Worm (Caenorhabditis elegans): Measurements from ENCODE around the gene snai-1.

The snai-1 gene

ce11 chrIV:322497-322896 is 9.0 kb upstream of the snai-1 start, which contains the start of gene grl-26 (continued):
- TF ChIP-seq duxl-1 (tag; optimal IDR thresholded peaks at IDR 0.05; ENCODE audit: poor library complexity): peak; percentile 77
- no peak for TF ChIP-seq fos-1 (tag; optimal IDR thresholded peaks at IDR 0.05)
- TF ChIP-seq lin-13 (GFP tag; optimal IDR thresholded peaks at IDR 0.05): no peak
- TF ChIP-seq Y48G9A.11 (GFP tag; IDR thresholded peaks at IDR 0.05): peak; percentile 82
- peak; percentile 47 for TF ChIP-seq ztf-7 (tag; optimal IDR thresholded peaks at IDR 0.05)
- TF ChIP-seq snpc-1.2 (GFP tag; IDR thresholded peaks at IDR 0.05): peak; percentile 73
- TF ChIP-seq tag-97 (GFP tag; IDR thresholded peaks at IDR 0.05): no peak
- peak in 1 of 2 experiments; percentile 52 for TF ChIP-seq hif-1 (tag; optimal IDR thresholded peaks at IDR 0.05)
- peak; percentile 81 for TF ChIP-seq T26A8.4 (GFP tag; IDR thresholded peaks at IDR 0.05)
- TF ChIP-seq daf-19 (GFP tag; conservative IDR thresholded peaks at IDR 0.05): no peak
- TF ChIP-seq ceh-20 (GFP tag; IDR thresholded peaks at IDR 0.05): peak; percentile 55
- TF ChIP-seq sdz-12 (GFP tag; optimal IDR thresholded peaks at IDR 0.05): peak; percentile 71
- TF ChIP-seq T20F7.1 (GFP tag; optimal IDR thresholded peaks at IDR 0.05): no peak
- peak; percentile 59 for TF ChIP-seq mxl-3 (GFP tag; optimal IDR thresholded peaks at IDR 0.05)
- TF ChIP-seq php-3 (GFP tag; IDR thresholded peaks at IDR 0.05): peak; percentile 66; the same call in 1 of the 2 replicates
- no peak for TF ChIP-seq ztf-11 (tag; optimal IDR thresholded peaks at IDR 0.05)
- TF ChIP-seq zip-2 (tag; optimal IDR thresholded peaks at IDR 0.05): peak; percentile 53
- peak; percentile 60; the same call in 1 of the 2 replicates for TF ChIP-seq nhr-42 (GFP tag; IDR thresholded peaks at IDR 0.05)
- TF ChIP-seq F26F4.8 (GFP tag; conservative IDR thresholded peaks at IDR 0.05): peak; percentile 86; the same call in 1 of the 2 replicates
- TF ChIP-seq daf-12 (tag; optimal IDR thresholded peaks at IDR 0.05): no peak
- TF ChIP-seq lim-7 (GFP tag; IDR thresholded peaks at IDR 0.05): peak; percentile 91
- TF ChIP-seq aly-2 (tag; optimal IDR thresholded peaks at IDR 0.05): no peak
- TF ChIP-seq nhr-77 (tag; optimal IDR thresholded peaks at IDR 0.05): peak; percentile 55
- peak; percentile 83 for TF ChIP-seq dmd-8 (GFP tag; IDR thresholded peaks at IDR 0.05)
- TF ChIP-seq lin-15B (tag; optimal IDR thresholded peaks at IDR 0.05): no peak
- TF ChIP-seq nhr-76 (tag; optimal IDR thresholded peaks at IDR 0.05): no peak
- peak; percentile 59 for TF ChIP-seq spr-1 (tag; optimal IDR thresholded peaks at IDR 0.05)
- TF ChIP-seq aha-1 (tag): peak; percentile 92
- peak; percentile 34; the same call in 1 of the 2 replicates for TF ChIP-seq nhr-41 (GFP tag; IDR thresholded peaks at IDR 0.05)
- peak; percentile 52 for TF ChIP-seq dmd-6 (GFP tag; IDR thresholded peaks at IDR 0.05)
- peak; percentile 83 for TF ChIP-seq ctbp-1 (GFP tag; IDR thresholded peaks at IDR 0.05)
- TF ChIP-seq nhr-10 (tag; optimal IDR thresholded peaks at IDR 0.05): no peak
- no peak for TF ChIP-seq snpc-4 (tag; optimal IDR thresholded peaks at IDR 0.05)
- no peak for TF ChIP-seq set-16 (GFP tag; IDR thresholded peaks at IDR 0.05)
- TF ChIP-seq daf-8 (GFP tag; IDR thresholded peaks at IDR 0.05): no peak
- TF ChIP-seq D1046.2 (GFP tag; IDR thresholded peaks at IDR 0.05): peak; percentile 89; the same call in 1 of the 2 replicates
- peak; percentile 62 for TF ChIP-seq hlh-11 (tag; optimal IDR thresholded peaks at IDR 0.05)
- peak; percentile 66 for TF ChIP-seq gei-8 (GFP tag; optimal IDR thresholded peaks at IDR 0.05)
- no peak for TF ChIP-seq egl-27 (tag; optimal IDR thresholded peaks at IDR 0.05)
- peak; percentile 90 for TF ChIP-seq egl-43 (GFP tag; IDR thresholded peaks at IDR 0.05)
- no peak for TF ChIP-seq mep-1 (tag; optimal IDR thresholded peaks at IDR 0.05)
- peak; percentile 93 for TF ChIP-seq arid-1 (GFP tag; conservative IDR thresholded peaks at IDR 0.05)
- peak in 1 of 2 experiments; percentile 89 for TF ChIP-seq daf-16 (GFP tag; optimal IDR thresholded peaks at IDR 0.05)
- peak; percentile 69 for TF ChIP-seq daf-16 (tag; optimal IDR thresholded peaks at IDR 0.05)
- TF ChIP-seq lin-29 (GFP tag; IDR thresholded peaks at IDR 0.05): no peak
- TF ChIP-seq cey-2 (tag; optimal IDR thresholded peaks at IDR 0.05; ENCODE audit: borderline replicate concordance, insufficient read depth): no peak
- peak; percentile 62; the same call in 1 of the 2 replicates for TF ChIP-seq zfp-3 (GFP tag; conservative IDR thresholded peaks at IDR 0.05)
- peak; percentile 65; the same call in 1 of the 2 replicates for TF ChIP-seq F44E2.7 (GFP tag; IDR thresholded peaks at IDR 0.05)
- no peak for TF ChIP-seq ZK546.5 (tag; optimal IDR thresholded peaks at IDR 0.05)
- TF ChIP-seq spr-3 (GFP tag; optimal IDR thresholded peaks at IDR 0.05): peak; percentile 72
- TF ChIP-seq nhr-237 (tag; optimal IDR thresholded peaks at IDR 0.05): no peak
- 0 out of 2 replicates have a peak, but pooled peaks have one; percentile 40 for TF ChIP-seq saeg-2 (GFP tag; IDR thresholded peaks at IDR 0.05)
